Fruit fly (Drosophila melanogaster): ENCODE data around the gene Ror.

DNA sequence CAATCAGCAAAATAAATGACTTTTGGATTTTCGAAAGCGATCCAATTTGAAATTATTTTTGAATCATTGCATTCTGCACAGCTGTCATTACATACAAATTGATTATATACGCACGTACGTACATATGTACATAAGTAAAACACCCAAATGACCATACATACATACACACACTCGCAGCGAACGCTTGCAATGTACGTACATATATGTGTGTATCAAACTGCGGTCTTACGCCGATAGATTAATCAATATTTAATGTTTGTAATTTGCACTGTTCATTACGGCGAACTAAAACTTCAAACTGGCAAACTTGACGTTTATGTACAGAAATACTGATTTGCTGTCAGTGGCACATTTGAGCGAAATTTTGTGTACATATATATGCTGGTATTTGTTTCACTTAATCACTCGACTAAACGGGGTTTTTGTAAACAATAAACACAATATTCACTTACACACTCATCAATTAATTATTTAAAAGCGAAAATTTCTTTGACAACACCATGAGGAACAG, 25.4 kb upstream of the Ror start:
- TF ChIP-seq CG17806 (tag; optimal IDR thresholded peaks at IDR 0.05) (no peak), CG8301 (tag; optimal IDR thresholded peaks at IDR 0.05) (no peak), CG12605 (GFP tag; IDR thresholded peaks at IDR 0.05) (no peak), fd96Ca (GFP tag; IDR thresholded peaks at IDR 0.05) (no peak)

Measured in whole organism, pupa.